Fruit fly (Drosophila melanogaster) whole organism, embryonic: Measurements from ENCODE around the gene Cat.

Experiments used
- Ada2b ChIP-seq: fragments of 200-800 bp; sonication (Bioruptor generic); IDR thresholded peaks from 2 replicates; pipeline ENCODE4 v1.3.6; 2022; ENCODE audit warnings: missing biosample characterization, missing genetic modification characterization
- Blimp-1 ChIP-seq: fragments of 200-800 bp; sonication (Bioruptor generic); optimal IDR thresholded peaks from 3 replicates; lab custom pipeline; 2018; ENCODE audit warnings: missing biosample characterization, missing genetic modification characterization, mild to moderate bottlenecking, moderate library complexity, missing genetic modification reagents
- CG10209 ChIP-seq: fragments of 200-800 bp; sonication (Bioruptor generic); optimal IDR thresholded peaks from 3 replicates; lab custom pipeline; 2017; ENCODE audit warnings: missing biosample characterization, mild to moderate bottlenecking, missing genetic modification characterization, missing genetic modification reagents
- CG12299 ChIP-seq: fragments of 200-800 bp; sonication (Bioruptor generic); optimal IDR thresholded peaks from 2 replicates; lab custom pipeline; 2018; ENCODE audit warnings: missing biosample characterization, mild to moderate bottlenecking, missing genetic modification characterization
- CG12391 ChIP-seq: fragments of 200-800 bp; sonication (Bioruptor generic); optimal IDR thresholded peaks from 3 replicates; lab custom pipeline; 2018; ENCODE audit warnings: missing biosample characterization, mild to moderate bottlenecking, missing genetic modification characterization, moderate library complexity
- CG13287 ChIP-seq: fragments of 200-800 bp; sonication (Bioruptor generic); IDR thresholded peaks from 2 replicates; pipeline ENCODE4 v1.3.6; 2022; ENCODE audit warnings: missing biosample characterization, missing genetic modification characterization; ENCODE audit not compliant: partially characterized antibody
- CG15011 ChIP-seq: fragments of 200-800 bp; sonication (Bioruptor generic); optimal IDR thresholded peaks from 3 replicates; lab custom pipeline; 2018; ENCODE audit warnings: missing biosample characterization, mild to moderate bottlenecking, missing genetic modification characterization
- CG15601 ChIP-seq: fragments of 200-800 bp; sonication (Bioruptor generic); optimal IDR thresholded peaks from 3 replicates; lab custom pipeline; 2019; ENCODE audit warnings: missing biosample characterization, mild to moderate bottlenecking, missing genetic modification characterization, moderate library complexity
- CG16779 ChIP-seq: fragments of 200-800 bp; sonication (Bioruptor generic); IDR thresholded peaks from 2 replicates; pipeline ENCODE4 v1.3.6; 2022; ENCODE audit warnings: missing biosample characterization, missing genetic modification characterization
- CG17186 ChIP-seq: fragments of 200-800 bp; sonication (Bioruptor generic); optimal IDR thresholded peaks from 3 replicates; lab custom pipeline; 2017; ENCODE audit warnings: missing biosample characterization, missing genetic modification reagents, missing genetic modification characterization
- CG2116 ChIP-seq: fragments of 200-800 bp; sonication (Bioruptor generic); optimal IDR thresholded peaks from 3 replicates; lab custom pipeline; 2018; ENCODE audit warnings: missing biosample characterization, mild to moderate bottlenecking, missing genetic modification characterization
- CG2202 ChIP-seq: fragments of 200-800 bp; sonication (Bioruptor generic); optimal IDR thresholded peaks from 2 replicates; lab custom pipeline; 2018; ENCODE audit warnings: missing biosample characterization, mild to moderate bottlenecking, missing genetic modification characterization
- CG2875 ChIP-seq: fragments of 200-800 bp; sonication (Bioruptor generic); optimal IDR thresholded peaks from 2 replicates; lab custom pipeline; 2017; ENCODE audit warnings: missing biosample characterization, mild to moderate bottlenecking, missing genetic modification characterization, missing genetic modification reagents
- CG31441 ChIP-seq: fragments of 200-800 bp; sonication (Bioruptor generic); IDR thresholded peaks from 2 replicates; pipeline ENCODE4 v1.3.6; 2022; ENCODE audit warnings: missing biosample characterization, missing genetic modification characterization
- CG3726 ChIP-seq: fragments of 200-800 bp; sonication (Bioruptor generic); IDR thresholded peaks from 3 replicates; pipeline ENCODE4, ENCODE4 v1.3.6; 2022; ENCODE audit warnings: missing biosample characterization, missing genetic modification characterization
- CG5245 ChIP-seq: fragments of 200-800 bp; sonication (Bioruptor generic); optimal IDR thresholded peaks from 3 replicates; lab custom pipeline; 2016; ENCODE audit warnings: missing biosample characterization, missing genetic modification characterization
- CG7556 ChIP-seq: fragments of 200-800 bp; sonication (Bioruptor generic); optimal IDR thresholded peaks from 2 replicates; lab custom pipeline; 2017; ENCODE audit warnings: missing biosample characterization, mild to moderate bottlenecking, missing genetic modification characterization
- CG9817 ChIP-seq: fragments of 200-800 bp; sonication (Bioruptor generic); optimal IDR thresholded peaks from 2 replicates; lab custom pipeline; 2018; ENCODE audit warnings: missing biosample characterization, mild to moderate bottlenecking, missing genetic modification characterization, moderate library complexity
- Camta ChIP-seq: fragments of 200-800 bp; sonication (Bioruptor generic); optimal IDR thresholded peaks from 2 replicates; lab custom pipeline; 2016; ENCODE audit warnings: missing biosample characterization, missing genetic modification characterization
- CkIIα-i1 ChIP-seq: fragments of 200-800 bp; sonication (Bioruptor generic); IDR thresholded peaks from 2 replicates; pipeline ENCODE4 v1.3.6; 2022; ENCODE audit warnings: missing biosample characterization, missing genetic modification characterization
- D19A ChIP-seq: fragments of 200-800 bp; optimal IDR thresholded peaks from 3 replicates; lab custom pipeline; 2019; ENCODE audit warnings: missing biosample characterization, mild to moderate bottlenecking, missing genetic modification characterization, moderate library complexity
- D19B ChIP-seq: fragments of 200-800 bp; sonication (Bioruptor generic); optimal IDR thresholded peaks from 2 replicates; lab custom pipeline; 2017; ENCODE audit warnings: missing biosample characterization, mild to moderate bottlenecking, missing genetic modification characterization
- Dek ChIP-seq: fragments of 200-800 bp; sonication (Bioruptor generic); optimal IDR thresholded peaks from 3 replicates; lab custom pipeline; 2019; ENCODE audit warnings: missing biosample characterization, mild to moderate bottlenecking, missing genetic modification characterization, moderate library complexity
- Dip3 ChIP-seq: fragments of 200-800 bp; sonication (Bioruptor generic); optimal IDR thresholded peaks from 3 replicates; lab custom pipeline; 2016; ENCODE audit warnings: missing biosample characterization, missing genetic modification characterization
- Ets65A ChIP-seq: fragments of 200-800 bp; sonication (Bioruptor generic); peaks from one replicate; lab custom pipeline; 2016; ENCODE audit warnings: missing biosample characterization, missing genetic modification characterization
- GATAe ChIP-seq: fragments of 200-800 bp; sonication (Bioruptor generic); conservative IDR thresholded peaks from 2 replicates; pipeline ENCODE4 v1.3.6; 2022; ENCODE audit warnings: missing biosample characterization, missing genetic modification characterization
- H15 ChIP-seq: fragments of 200-800 bp; sonication (Bioruptor generic); IDR thresholded peaks from 3 replicates; pipeline ENCODE4 v1.3.6; 2022; ENCODE audit warnings: missing biosample characterization, missing genetic modification characterization
- Hr3 ChIP-seq: fragments of 200-800 bp; sonication (Bioruptor generic); optimal IDR thresholded peaks from 3 replicates; lab custom pipeline; 2016; ENCODE audit warnings: missing biosample characterization, missing genetic modification characterization
- MESR4 ChIP-seq: fragments of 200-800 bp; sonication (Bioruptor generic); optimal IDR thresholded peaks from 2 replicates; lab custom pipeline; 2018; ENCODE audit warnings: missing biosample characterization, mild to moderate bottlenecking, missing genetic modification characterization, moderate library complexity
- Pdp1 ChIP-seq, 2 experiments: fragments of 200-800 bp; sonication (Bioruptor generic); optimal IDR thresholded peaks; 3 replicates each; lab custom pipeline; 2016; ENCODE audit warnings: missing biosample characterization in 2 of 2, missing genetic modification characterization in 2 of 2, mild to moderate bottlenecking in 1 of 2, moderate library complexity in 1 of 2
- Ravus ChIP-seq: fragments of 200-800 bp; sonication (Bioruptor generic); IDR thresholded peaks from 2 replicates; pipeline ENCODE4 v1.3.6; 2022; ENCODE audit warnings: missing biosample characterization, missing genetic modification characterization
- Stat92E ChIP-seq, 3 experiments: fragments of >200 bp in 2 of 3; fragments of 200-800 bp in 1 of 3; sonication (Bioruptor generic) in 1 of 3; optimal IDR thresholded peaks; 2 replicates each; lab custom pipeline; 2017 to 2019; ENCODE audit warnings: missing biosample characterization in 3 of 3, missing genetic modification characterization in 3 of 3, mild to moderate bottlenecking in 1 of 3, moderate library complexity in 1 of 3
- YL-1 ChIP-seq: fragments of 200-800 bp; sonication (Bioruptor generic); optimal IDR thresholded peaks from 3 replicates; lab custom pipeline; 2017; ENCODE audit warnings: missing biosample characterization, mild to moderate bottlenecking, missing genetic modification characterization
- amos ChIP-seq: fragments of 200-800 bp; sonication (Bioruptor generic); IDR thresholded peaks from 2 replicates; pipeline ENCODE4 v1.3.6; 2022; ENCODE audit warnings: missing biosample characterization, missing genetic modification characterization; ENCODE audit not compliant: partially characterized antibody
- ara ChIP-seq: fragments of 200-800 bp; sonication (Bioruptor generic); IDR thresholded peaks from 2 replicates; pipeline ENCODE4 v1.3.6; 2022; ENCODE audit warnings: missing biosample characterization, missing genetic modification characterization
- dati ChIP-seq: fragments of 200-800 bp; sonication (Bioruptor generic); IDR thresholded peaks from 2 replicates; pipeline ENCODE4 v1.3.6; 2022; ENCODE audit warnings: missing biosample characterization, missing genetic modification characterization
- eyg ChIP-seq: fragments of 200-800 bp; sonication (Bioruptor generic); optimal IDR thresholded peaks from 3 replicates; lab custom pipeline; 2016; ENCODE audit warnings: missing biosample characterization, missing genetic modification characterization
- ftz-f1 ChIP-seq: fragments of 200-800 bp; sonication (Bioruptor generic); optimal IDR thresholded peaks from 2 replicates; lab custom pipeline; 2016; ENCODE audit warnings: missing biosample characterization, missing genetic modification characterization
- ken ChIP-seq: fragments of 200-800 bp; sonication (Bioruptor generic); IDR thresholded peaks from 3 replicates; pipeline ENCODE4 v1.3.6; 2022; ENCODE audit warnings: missing biosample characterization, missing genetic modification characterization
- knrl ChIP-seq: fragments of 200-800 bp; sonication (Bioruptor generic); IDR thresholded peaks from 3 replicates; pipeline ENCODE4 v1.3.6; 2022; ENCODE audit warnings: missing biosample characterization, missing genetic modification characterization; ENCODE audit not compliant: partially characterized antibody
- lola ChIP-seq, 3 experiments: fragments of >200 bp in 2 of 3; fragments of 200-800 bp in 1 of 3; sonication (Bioruptor generic) in 1 of 3; optimal IDR thresholded peaks; 2 replicates each; lab custom pipeline; 2017 to 2019; ENCODE audit warnings: missing biosample characterization in 3 of 3, missing genetic modification characterization in 3 of 3, mild to moderate bottlenecking in 1 of 3, moderate library complexity in 1 of 3
- nom ChIP-seq: fragments of 200-800 bp; sonication (Bioruptor generic); optimal IDR thresholded peaks from 2 replicates; lab custom pipeline; 2017; ENCODE audit warnings: missing biosample characterization, missing genetic modification characterization, mild to moderate bottlenecking, moderate library complexity, missing genetic modification reagents
- pfk ChIP-seq: fragments of 200-800 bp; sonication (Bioruptor generic); optimal IDR thresholded peaks from 2 replicates; lab custom pipeline; 2018; ENCODE audit warnings: missing biosample characterization, mild to moderate bottlenecking, missing genetic modification characterization, moderate library complexity
- sug ChIP-seq: fragments of 200-800 bp; optimal IDR thresholded peaks from 2 replicates; lab custom pipeline; 2019; ENCODE audit warnings: missing biosample characterization, mild to moderate bottlenecking, missing genetic modification characterization, moderate library complexity
- tna ChIP-seq: fragments of 200-800 bp; sonication (Bioruptor generic); IDR thresholded peaks from 2 replicates; pipeline ENCODE4 v1.3.6; 2022; ENCODE audit warnings: missing biosample characterization, missing genetic modification characterization; ENCODE audit not compliant: partially characterized antibody
- trh ChIP-seq: fragments of 200-800 bp; sonication (Bioruptor generic); optimal IDR thresholded peaks from 2 replicates; lab custom pipeline; 2016; ENCODE audit warnings: missing biosample characterization, missing genetic modification characterization
- vvl ChIP-seq: fragments of 200-800 bp; sonication (Bioruptor generic); IDR thresholded peaks from 2 replicates; pipeline ENCODE4 v1.3.6; 2022; ENCODE audit warnings: missing biosample characterization, missing genetic modification characterization
- wek ChIP-seq: fragments of 200-800 bp; sonication (Bioruptor generic); optimal IDR thresholded peaks from 3 replicates; lab custom pipeline; 2018; ENCODE audit warnings: missing biosample characterization, mild to moderate bottlenecking, missing genetic modification characterization, moderate library complexity
- z ChIP-seq: fragments of 200-800 bp; sonication (Bioruptor generic); IDR thresholded peaks from 3 replicates; pipeline ENCODE4 v1.3.6; 2022; ENCODE audit warnings: missing biosample characterization, missing genetic modification characterization

Cat gene

dm6 chr3L:18819887-18820637, 2.3 kb upstream of the Cat start (continued):
- no peak for TF ChIP-seq amos (GFP tag; lab: Robert Waterston, UW)
- no peak for TF ChIP-seq Dek
- TF ChIP-seq Dip3 (GFP tag; lab: Kevin White, UChicago), result no peak
- no peak for TF ChIP-seq wek (GFP tag; lab: Kevin White, UChicago)
- no peak for TF ChIP-seq CG31441 (GFP tag; lab: Robert Waterston, UW)
- no peak for TF ChIP-seq z (GFP tag; lab: Robert Waterston, UW)
- TF ChIP-seq eyg (GFP tag; lab: Kevin White, UChicago), result no peak
- peak; percentile 29; the same call in 1 of the 2 replicates for TF ChIP-seq vvl (GFP tag; lab: Robert Waterston, UW)
- TF ChIP-seq CG9817 (tag; lab: Kevin White, UChicago), result no peak
- TF ChIP-seq CG5245, result no peak
- no peak for TF ChIP-seq Blimp-1 (GFP tag; lab: Kevin White, UChicago)
- TF ChIP-seq lola (GFP tag; optimal IDR thresholded peaks at IDR 0.05; lab: Kevin White, UChicago), result peak in 1 of 3 experiments; percentile 32
- TF ChIP-seq CG16779 (GFP tag; lab: Robert Waterston, UW), result no peak
- TF ChIP-seq CG3726 (GFP tag; lab: Robert Waterston, UW), result no peak
- no peak for TF ChIP-seq Stat92E (GFP tag; optimal IDR thresholded peaks at IDR 0.05; lab: Kevin White, UChicago)
- TF ChIP-seq ken (GFP tag; lab: Robert Waterston, UW), result no peak
- no peak for TF ChIP-seq Ada2b (GFP tag; lab: Robert Waterston, UW)
- no peak for TF ChIP-seq knrl (GFP tag; lab: Robert Waterston, UW)
- TF ChIP-seq GATAe (GFP tag; lab: Robert Waterston, UW), result no peak
- TF ChIP-seq trh (GFP tag; lab: Kevin White, UChicago), result no peak
- TF ChIP-seq CG2202, result no peak
- peak; percentile 90 for TF ChIP-seq nom (GFP tag; lab: Kevin White, UChicago)
- no peak for TF ChIP-seq CG15011 (GFP tag; lab: Kevin White, UChicago)
- TF ChIP-seq sug (tag; lab: Kevin White, UChicago), result peak; percentile 72
- TF ChIP-seq ara, result no peak
- TF ChIP-seq CG7556 (GFP tag; lab: Kevin White, UChicago), result no peak
- TF ChIP-seq D19A (tag; lab: Kevin White, UChicago), result peak; percentile 19
- TF ChIP-seq Ets65A, result no peak
- no peak for TF ChIP-seq tna (GFP tag; lab: Robert Waterston, UW)
- TF ChIP-seq YL-1, result peak; percentile 42
- TF ChIP-seq pfk, result no peak
- TF ChIP-seq CG13287 (GFP tag; lab: Robert Waterston, UW), result 0 out of 2 replicates have a peak, but pooled peaks have one; percentile 13
- TF ChIP-seq H15, result no peak
- TF ChIP-seq Ravus (GFP tag; lab: Robert Waterston, UW), result no peak
- peak; percentile 0 for TF ChIP-seq CG12391 (tag; lab: Kevin White, UChicago)
- TF ChIP-seq CG2875 (GFP tag; lab: Kevin White, UChicago), result no peak
- no peak for TF ChIP-seq dati (GFP tag; lab: Robert Waterston, UW)
- peak in 1 of 2 experiments; percentile 47 for TF ChIP-seq Pdp1 (GFP tag; optimal IDR thresholded peaks at IDR 0.05; lab: Kevin White, UChicago)
- no peak for TF ChIP-seq CG10209
- TF ChIP-seq CG17186 (GFP tag; lab: Kevin White, UChicago), result no peak
- peak; percentile 70 for TF ChIP-seq CG12299 (tag; lab: Kevin White, UChicago)
- TF ChIP-seq ftz-f1, result peak; percentile 99
- no peak for TF ChIP-seq Camta (GFP tag; lab: Kevin White, UChicago)
- TF ChIP-seq CkIIα-i1, result no peak
- peak; percentile 21 for TF ChIP-seq Hr3
- no peak for TF ChIP-seq D19B (GFP tag; lab: Kevin White, UChicago)
- peak; percentile 47 for TF ChIP-seq MESR4 (GFP tag; lab: Kevin White, UChicago)
- no peak for TF ChIP-seq CG15601
- TF ChIP-seq CG2116 (GFP tag; lab: Kevin White, UChicago), result peak; percentile 6
